Worm (Caenorhabditis elegans) whole organism, L3 larva: Measurements from ENCODE around the gene F10G7.5.

ENCODE experiments used
- R02D3.7 ChIP-seq: fragments of 150-350 bp; optimal IDR thresholded peaks from 2 replicates; lab custom pipeline; 2014; ENCODE audit warnings: missing biosample characterization, missing genetic modification characterization
- ama-1 ChIP-seq: fragments of 150-350 bp; optimal IDR thresholded peaks from 2 replicates; lab custom pipeline; 2018
- ceh-16 ChIP-seq: sonication (generic microtip); optimal IDR thresholded peaks from 2 replicates; lab custom pipeline; 2017; ENCODE audit warnings: missing biosample characterization, missing genetic modification characterization
- ceh-28 ChIP-seq: fragments of 150-350 bp; optimal IDR thresholded peaks from 2 replicates; lab custom pipeline; 2014; ENCODE audit warnings: missing biosample characterization, missing genetic modification reagents, missing genetic modification characterization
- ceh-9 ChIP-seq: sonication (generic microtip); optimal IDR thresholded peaks from 2 replicates; lab custom pipeline; 2018; ENCODE audit warnings: missing biosample characterization, missing genetic modification characterization
- daf-12 ChIP-seq: fragments of 150-350 bp; optimal IDR thresholded peaks from 2 replicates; lab custom pipeline; 2014; ENCODE audit warnings: missing biosample characterization, missing genetic modification reagents, missing genetic modification characterization
- egl-5 ChIP-seq: fragments of 150-350 bp; optimal IDR thresholded peaks from 2 replicates; lab custom pipeline; 2017; ENCODE audit warnings: missing biosample characterization, missing genetic modification reagents, missing genetic modification characterization, inconsistent platforms
- elt-1 ChIP-seq: fragments of 150-350 bp; optimal IDR thresholded peaks from 2 replicates; lab custom pipeline; 2014; ENCODE audit warnings: missing biosample characterization, missing genetic modification characterization
- elt-2 ChIP-seq: sonication (generic microtip); optimal IDR thresholded peaks from 2 replicates; lab custom pipeline; 2016; ENCODE audit warnings: missing genetic modification reagents, mild to moderate bottlenecking, missing genetic modification characterization, missing compliant biosample characterization
- elt-3 ChIP-seq, 3 experiments: fragments of 150-350 bp in 1 of 3; sonication (generic microtip) in 2 of 3; optimal IDR thresholded peaks; 2 replicates in 2 of 3; 4 replicates in 1 of 3; lab custom pipeline; 2014 to 2017; ENCODE audit warnings: missing biosample characterization in 3 of 3, missing genetic modification characterization in 3 of 3
- eor-1 ChIP-seq, 2 experiments: fragments of 150-350 bp; optimal IDR thresholded peaks; 2 replicates each; lab custom pipeline; 2014 to 2018; ENCODE audit warnings: missing biosample characterization in 2 of 2, missing genetic modification characterization in 2 of 2
- fkh-10 ChIP-seq: sonication (generic microtip); optimal IDR thresholded peaks from 2 replicates; lab custom pipeline; 2017; ENCODE audit warnings: missing biosample characterization, missing genetic modification reagents, missing genetic modification characterization
- fkh-2 ChIP-seq: fragments of 150-350 bp; optimal IDR thresholded peaks from 2 replicates; lab custom pipeline; 2014; ENCODE audit warnings: missing biosample characterization, missing genetic modification reagents, missing genetic modification characterization
- fos-1 ChIP-seq: fragments of 150-350 bp; optimal IDR thresholded peaks from 2 replicates; lab custom pipeline; 2014; ENCODE audit warnings: missing biosample characterization, missing genetic modification characterization
- hmg-11 ChIP-seq: sonication (generic microtip); optimal IDR thresholded peaks from 2 replicates; lab custom pipeline; 2016; ENCODE audit warnings: missing genetic modification characterization, missing compliant biosample characterization
- jun-1 ChIP-seq: fragments of 150-350 bp; optimal IDR thresholded peaks from 2 replicates; lab custom pipeline; 2014; ENCODE audit warnings: missing biosample characterization, missing genetic modification reagents, missing genetic modification characterization
- lin-15B ChIP-seq: fragments of 150-350 bp; optimal IDR thresholded peaks from 2 replicates; lab custom pipeline; 2014; ENCODE audit warnings: missing biosample characterization, missing genetic modification characterization
- lin-39 ChIP-seq: fragments of 150-350 bp; optimal IDR thresholded peaks from 2 replicates; lab custom pipeline; 2018; ENCODE audit warnings: missing biosample characterization, missing genetic modification reagents, missing genetic modification characterization
- lsy-12 ChIP-seq: sonication (generic microtip); optimal IDR thresholded peaks from 2 replicates; lab custom pipeline; 2016; ENCODE audit warnings: mild to moderate bottlenecking, missing genetic modification characterization, missing compliant biosample characterization
- mdl-1 ChIP-seq: fragments of 150-350 bp; optimal IDR thresholded peaks from 2 replicates; lab custom pipeline; 2014; ENCODE audit warnings: missing biosample characterization, missing genetic modification characterization
- mml-1 ChIP-seq: fragments of 150-350 bp; sonication (generic microtip); optimal IDR thresholded peaks from 3 replicates; lab custom pipeline; 2014; ENCODE audit warnings: missing biosample characterization, missing genetic modification characterization
- nfya-1 ChIP-seq: sonication (generic microtip); optimal IDR thresholded peaks from 2 replicates; lab custom pipeline; 2017; ENCODE audit warnings: missing genetic modification characterization, mild to moderate bottlenecking, missing compliant biosample characterization, antibody characterized with exemption, moderate library complexity; ENCODE audit not compliant: insufficient read depth
- nhr-12 ChIP-seq: fragments of 150-350 bp; optimal IDR thresholded peaks from 2 replicates; lab custom pipeline; 2014; ENCODE audit warnings: missing biosample characterization, missing genetic modification characterization
- nhr-23 ChIP-seq: fragments of 150-350 bp; optimal IDR thresholded peaks from 2 replicates; lab custom pipeline; 2014; ENCODE audit warnings: missing biosample characterization, missing genetic modification reagents, missing genetic modification characterization
- nhr-237 ChIP-seq: fragments of 150-350 bp; optimal IDR thresholded peaks from 2 replicates; lab custom pipeline; 2014; ENCODE audit warnings: missing biosample characterization, missing genetic modification characterization
- nhr-25 ChIP-seq: sonication (generic microtip); optimal IDR thresholded peaks from 2 replicates; lab custom pipeline; 2017; ENCODE audit warnings: missing biosample characterization, missing genetic modification characterization
- nhr-28 ChIP-seq: fragments of 150-350 bp; optimal IDR thresholded peaks from 2 replicates; lab custom pipeline; 2014; ENCODE audit warnings: missing biosample characterization, missing genetic modification characterization
- nhr-43 ChIP-seq: sonication (generic microtip); optimal IDR thresholded peaks from 2 replicates; lab custom pipeline; 2016; ENCODE audit warnings: mild to moderate bottlenecking, missing genetic modification characterization, missing compliant biosample characterization; ENCODE audit not compliant: poor library complexity, severe bottlenecking
- nhr-67 ChIP-seq: fragments of 150-350 bp; optimal IDR thresholded peaks from 2 replicates; lab custom pipeline; 2014; ENCODE audit warnings: missing biosample characterization, missing genetic modification characterization
- nhr-76 ChIP-seq: fragments of 150-350 bp; sonication (generic microtip); optimal IDR thresholded peaks from 5 replicates; lab custom pipeline; 2014; ENCODE audit warnings: missing biosample characterization, missing genetic modification characterization
- nhr-77 ChIP-seq: fragments of 150-350 bp; optimal IDR thresholded peaks from 2 replicates; lab custom pipeline; 2014; ENCODE audit warnings: missing biosample characterization, missing genetic modification characterization
- pha-4 ChIP-seq: fragments of 150-350 bp; optimal IDR thresholded peaks from 2 replicates; lab custom pipeline; 2014; ENCODE audit warnings: missing biosample characterization, missing genetic modification reagents, missing genetic modification characterization
- pqm-1 ChIP-seq: fragments of 150-350 bp; optimal IDR thresholded peaks from 2 replicates; lab custom pipeline; 2017; ENCODE audit warnings: missing biosample characterization, missing genetic modification characterization, inconsistent platforms
- sea-2 ChIP-seq: fragments of 150-350 bp; sonication (generic microtip); optimal IDR thresholded peaks from 4 replicates; lab custom pipeline; 2014; ENCODE audit warnings: missing biosample characterization, missing genetic modification reagents, missing genetic modification characterization
- skn-1 ChIP-seq: fragments of 150-350 bp; optimal IDR thresholded peaks from 2 replicates; lab custom pipeline; 2014; ENCODE audit warnings: missing biosample characterization, missing genetic modification characterization
- unc-39 ChIP-seq: sonication (generic microtip); optimal IDR thresholded peaks from 4 replicates; lab custom pipeline; 2017; ENCODE audit warnings: missing biosample characterization, missing genetic modification characterization
- unc-62 ChIP-seq: fragments of 150-350 bp; sonication (generic microtip); optimal IDR thresholded peaks from 4 replicates; lab custom pipeline; 2014; ENCODE audit warnings: missing biosample characterization, missing genetic modification reagents, missing genetic modification characterization
- zag-1 ChIP-seq: fragments of 150-350 bp; optimal IDR thresholded peaks from 2 replicates; lab custom pipeline; 2014; ENCODE audit warnings: missing biosample characterization, missing genetic modification characterization
- ztf-11 ChIP-seq: fragments of 150-350 bp; optimal IDR thresholded peaks from 2 replicates; lab custom pipeline; 2014; ENCODE audit warnings: missing biosample characterization, missing genetic modification characterization
- ztf-4 ChIP-seq: fragments of 150-350 bp; optimal IDR thresholded peaks from 2 replicates; lab custom pipeline; 2014; ENCODE audit warnings: missing biosample characterization, missing genetic modification characterization

F10G7.5 gene

ce11 chrII:4729733-4730132 is 36.5 kb downstream of the F10G7.5 start, which contains the start of gene F41C3.7:
TSS of gene F41C3.7 (plus strand) at chrII:4730033.
- TF ChIP-seq nhr-23 (tag; lab: Kevin White, UChicago) (no peak), ceh-28 (no peak), skn-1 (tag; lab: Kevin White, UChicago) (no peak), fkh-10 (GFP tag; lab: Kevin White, UChicago) (no peak), nhr-237 (tag; lab: Kevin White, UChicago) (no peak), nhr-12 (tag; lab: Kevin White, UChicago) (no peak), pqm-1 (no peak), elt-1 (no peak)

ce11 chrII:4733848-4734247 is 40.6 kb downstream of the F10G7.5 start, which contains the start of gene F41C3.11:
TSS of gene F41C3.11 (minus strand) at chrII:4733948.
- TF ChIP-seq eor-1 (tag; optimal IDR thresholded peaks at IDR 0.05; lab: Kevin White, UChicago): no peak
- no peak for TF ChIP-seq nhr-76 (tag; lab: Kevin White, UChicago)

- TF ChIP-seq lin-15B (tag; lab: Kevin White, UChicago) (no peak), nhr-25 (peak; percentile 56), nhr-23 (tag; lab: Kevin White, UChicago) (peak; percentile 35), R02D3.7 (no peak), jun-1 (tag; lab: Kevin White, UChicago) (no peak)
- TF ChIP-seq, all 47 proteins: peak for 2
These were observed 41.3 kb downstream of the F10G7.5 start for ce11 chrII:4734477-4734876.

- TF ChIP-seq hmg-11 (tag; lab: Kevin White, UChicago) (no peak), nhr-43 (tag; lab: Kevin White, UChicago) (no peak), nhr-25 (no peak), fkh-10 (GFP tag; lab: Kevin White, UChicago) (no peak)
These were observed 43.4 kb downstream of the F10G7.5 start for ce11 chrII:4736585-4736984.

ce11 chrII:4737348-4737747 is 44.1 kb downstream of the F10G7.5 start, which contains the start of gene ctsa-1.1:
TSS of gene ctsa-1.1 (plus strand) at chrII:4737648.
- TF ChIP-seq egl-5 (tag; lab: Kevin White, UChicago) (no peak), lin-39 (tag; lab: Kevin White, UChicago) (no peak), mdl-1 (tag; lab: Kevin White, UChicago) (no peak), elt-1 (no peak), unc-62 (GFP tag; lab: Kevin White, UChicago) (no peak), mml-1 (tag; lab: Kevin White, UChicago) (no peak), lsy-12 (tag; lab: Kevin White, UChicago) (no peak), fkh-10 (GFP tag; lab: Kevin White, UChicago) (no peak), eor-1 (tag; optimal IDR thresholded peaks at IDR 0.05; lab: Kevin White, UChicago) (no peak), nhr-237 (tag; lab: Kevin White, UChicago) (no peak), ama-1 (lab: Kevin White, UChicago) (no peak), nfya-1 (tag; lab: Kevin White, UChicago) (no peak), elt-2 (tag; lab: Kevin White, UChicago) (no peak), nhr-43 (tag; lab: Kevin White, UChicago) (no peak)
- TF ChIP-seq, all 47 proteins: peak for 0

- TF ChIP-seq mdl-1 (tag; lab: Kevin White, UChicago) (peak; percentile 53), unc-62 (GFP tag; lab: Kevin White, UChicago) (no peak), fos-1 (tag; lab: Kevin White, UChicago) (no peak), nhr-67 (tag; lab: Kevin White, UChicago) (no peak), nhr-237 (tag; lab: Kevin White, UChicago) (no peak), nhr-43 (tag; lab: Kevin White, UChicago) (peak; percentile 90), jun-1 (tag; lab: Kevin White, UChicago) (peak; percentile 57), nhr-12 (tag; lab: Kevin White, UChicago) (no peak), daf-12 (tag; lab: Kevin White, UChicago) (no peak), ceh-16 (no peak), unc-39 (tag; lab: Kevin White, UChicago) (no peak), elt-3 (tag; optimal IDR thresholded peaks at IDR 0.05; lab: Kevin White, UChicago) (no peak), nhr-77 (tag; lab: Kevin White, UChicago) (no peak), elt-1 (no peak), lin-15B (tag; lab: Kevin White, UChicago) (peak; percentile 82), pha-4 (no peak), nhr-28 (no peak), ceh-9 (tag; lab: Kevin White, UChicago) (no peak), sea-2 (GFP tag; lab: Kevin White, UChicago) (no peak), ztf-11 (tag; lab: Kevin White, UChicago) (no peak), R02D3.7 (peak; percentile 25), fkh-2 (tag; lab: Kevin White, UChicago) (no peak), ztf-4 (tag; lab: Kevin White, UChicago) (no peak), eor-1 (tag; optimal IDR thresholded peaks at IDR 0.05; lab: Kevin White, UChicago) (no peak), mml-1 (tag; lab: Kevin White, UChicago) (no peak), nfya-1 (tag; lab: Kevin White, UChicago) (peak; percentile 82), egl-5 (tag; lab: Kevin White, UChicago) (no peak), lin-39 (tag; lab: Kevin White, UChicago) (peak; percentile 52), zag-1 (tag; lab: Kevin White, UChicago) (no peak)
These were observed 46.8 kb downstream of the F10G7.5 start, which contains the start of gene eas-1 for ce11 chrII:4739984-4740462. TSS of gene eas-1 (plus strand) at chrII:4740412.
